Fruit fly (Drosophila melanogaster): ENCODE results near the gene Mur29B.
A peak's percentile ranks its signal among the peaks of the same experiment; 100 is the strongest.

Mur29B gene

dm6 chr2L:8364006-8364956 is 12.3 kb downstream of the Mur29B start, which contains the start of the genes RpS13 and CSN8 (continued):
- TF ChIP-seq CG7271 (tag; optimal IDR thresholded peaks at IDR 0.05) (peak; percentile 17), Nf-YC (tag; optimal IDR thresholded peaks at IDR 0.05) (peak; percentile 60), Adf1 (GFP tag; IDR thresholded peaks at IDR 0.05) (no peak), CG3726 (GFP tag; IDR thresholded peaks at IDR 0.05) (no peak), CG2712 (tag; optimal IDR thresholded peaks at IDR 0.05) (peak; percentile 33), CG8944 (GFP tag; optimal IDR thresholded peaks at IDR 0.05) (no peak), CG31388 (GFP tag; optimal IDR thresholded peaks at IDR 0.05) (no peak), CG12744 (GFP tag; optimal IDR thresholded peaks at IDR 0.05) (no peak), sr (GFP tag; IDR thresholded peaks at IDR 0.05) (no peak), dysf (GFP tag; IDR thresholded peaks at IDR 0.05) (no peak), HLH3B (GFP tag; IDR thresholded peaks at IDR 0.05) (no peak), CG14667 (GFP tag; IDR thresholded peaks at IDR 0.05) (no peak), CG10543 (GFP tag; optimal IDR thresholded peaks at IDR 0.05) (no peak), sob (GFP tag; IDR thresholded peaks at IDR 0.05) (peak; percentile 54; the same call in 1 of the 2 replicates), mld (GFP tag; IDR thresholded peaks at IDR 0.05; ENCODE audit: partially characterized antibody) (peak; percentile 75; the same call in 2 of the 3 replicates), ems (GFP tag; optimal IDR thresholded peaks at IDR 0.05) (no peak), Hr78 (GFP tag; optimal IDR thresholded peaks at IDR 0.05) (no peak), Myb (GFP tag; optimal IDR thresholded peaks at IDR 0.05) (peak; percentile 29), gem (tag; optimal IDR thresholded peaks at IDR 0.05) (peak; percentile 29), corto (GFP tag; optimal IDR thresholded peaks at IDR 0.05) (no peak), dm (GFP tag; optimal IDR thresholded peaks at IDR 0.05) (peak; percentile 92), Meics (GFP tag; optimal IDR thresholded peaks at IDR 0.05) (peak; percentile 31), tin (GFP tag; optimal IDR thresholded peaks at IDR 0.05) (no peak), CG6854 (GFP tag; optimal IDR thresholded peaks at IDR 0.05) (no peak), NFAT (GFP tag; IDR thresholded peaks at IDR 0.05) (no peak), Elba2 (GFP tag; optimal IDR thresholded peaks at IDR 0.05) (no peak), CG15514 (GFP tag; optimal IDR thresholded peaks at IDR 0.05) (peak; percentile 60), dan (GFP tag; IDR thresholded peaks at IDR 0.05) (no peak), hbn (GFP tag; IDR thresholded peaks at IDR 0.05; ENCODE audit: partially characterized antibody) (peak; percentile 93), crp (GFP tag; optimal IDR thresholded peaks at IDR 0.05) (no peak), hb (GFP tag; IDR thresholded peaks at IDR 0.05; ENCODE audit: partially characterized antibody) (peak; percentile 94), CG12104 (GFP tag; optimal IDR thresholded peaks at IDR 0.05) (no peak), CG6175 (GFP tag; IDR thresholded peaks at IDR 0.05) (no peak), abd-A (tag; optimal IDR thresholded peaks at IDR 0.05) (peak; percentile 35), CG5180 (GFP tag; optimal IDR thresholded peaks at IDR 0.05) (no peak), CG15696 (tag; optimal IDR thresholded peaks at IDR 0.05) (no peak), gsb-n (tag; optimal IDR thresholded peaks at IDR 0.05) (no peak), ham (GFP tag; IDR thresholded peaks at IDR 0.05) (no peak), CG18619 (GFP tag; optimal IDR thresholded peaks at IDR 0.05) (no peak), CG15601 (tag; optimal IDR thresholded peaks at IDR 0.05) (peak; percentile 31), B-H1 (GFP tag; IDR thresholded peaks at IDR 0.05) (no peak), cwo (GFP tag; optimal IDR thresholded peaks at IDR 0.05) (no peak), shn (GFP tag; optimal IDR thresholded peaks at IDR 0.05) (no peak), dati (GFP tag; IDR thresholded peaks at IDR 0.05) (no peak), CG15269 (tag; optimal IDR thresholded peaks at IDR 0.05) (no peak), dimm (GFP tag; IDR thresholded peaks at IDR 0.05) (no peak), unc-4 (GFP tag; IDR thresholded peaks at IDR 0.05; ENCODE audit: partially characterized antibody) (peak; percentile 95), CG7963 (GFP tag; IDR thresholded peaks at IDR 0.05; ENCODE audit: partially characterized antibody) (peak; percentile 85)
